Fruit fly (Drosophila melanogaster): Measurements from ENCODE around the gene CTCF.

Gene CTCF

DNA sequence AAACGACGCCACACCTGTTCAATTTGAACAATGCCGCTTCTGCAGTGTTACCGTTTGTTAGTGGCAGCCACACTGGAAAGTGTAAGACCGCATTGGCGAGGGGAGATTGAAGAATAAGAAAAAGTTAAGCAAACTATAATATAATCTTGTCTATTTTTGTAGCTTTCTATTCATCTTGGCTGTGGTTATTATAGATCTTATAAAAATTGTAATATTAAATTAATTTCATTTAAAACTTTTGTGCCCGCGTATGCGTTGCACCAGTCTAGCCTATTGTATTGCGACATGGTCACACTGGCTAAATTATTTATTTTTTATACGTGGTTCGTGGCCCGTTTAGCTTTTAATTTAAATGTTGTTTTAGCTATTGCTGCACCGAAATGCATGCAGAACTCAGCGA, 33.2 kb downstream of the CTCF start, which contains the start of the genes RhoGEF4 and Rint1 (continued):
- TF ChIP-seq CG3919 (GFP tag; optimal IDR thresholded peaks at IDR 0.05) = peak; percentile 40
- peak; percentile 52; the same call in 2 of the 3 replicates for TF ChIP-seq eg (GFP tag; IDR thresholded peaks at IDR 0.05)
- no peak for TF ChIP-seq Eip75B (GFP tag; optimal IDR thresholded peaks at IDR 0.05)

DNA sequence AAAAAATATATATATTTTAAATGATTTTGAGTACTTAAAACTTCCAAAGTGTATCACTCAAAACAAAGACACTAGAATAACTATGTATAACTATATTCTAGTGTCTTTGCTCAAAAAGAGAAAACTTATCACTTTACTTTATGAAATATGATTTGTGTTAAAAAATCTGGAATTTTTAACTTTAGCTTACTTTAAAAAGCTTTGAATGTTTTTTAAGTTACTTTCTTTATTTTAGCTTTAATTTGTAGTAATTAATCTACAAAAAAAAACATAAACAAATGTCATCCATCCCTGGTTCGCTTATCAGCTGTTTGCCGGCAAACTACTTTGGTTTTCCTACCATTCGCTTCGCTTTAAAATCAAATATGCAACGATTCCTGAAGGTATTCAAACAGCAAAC, 36.7 kb downstream of the CTCF start, which contains the start of gene CG8607:
Gene CG8607 (plus strand): TSS at position 301 of the 400 bp plus-strand sequence.
- no peak for TF ChIP-seq Gug (GFP tag; IDR thresholded peaks at IDR 0.05)
- no peak for TF ChIP-seq CG10669 (GFP tag; optimal IDR thresholded peaks at IDR 0.05)
- TF ChIP-seq Ets96B (tag; optimal IDR thresholded peaks at IDR 0.05) = no peak
- no peak for TF ChIP-seq CG15336 (GFP tag; IDR thresholded peaks at IDR 0.05)
- TF ChIP-seq Sox15 (GFP tag; optimal IDR thresholded peaks at IDR 0.05) = no peak
- no peak for TF ChIP-seq Hr4 (GFP tag; optimal IDR thresholded peaks at IDR 0.05)
- TF ChIP-seq topi (GFP tag; optimal IDR thresholded peaks at IDR 0.05) = no peak
- TF ChIP-seq Hr39 (GFP tag; optimal IDR thresholded peaks at IDR 0.05) = no peak
- TF ChIP-seq CG8632 (GFP tag; optimal IDR thresholded peaks at IDR 0.05) = no peak
- TF ChIP-seq Eip93F (GFP tag; optimal IDR thresholded peaks at IDR 0.05) = no peak
- TF ChIP-seq Smox (GFP tag; optimal IDR thresholded peaks at IDR 0.05) = no peak
- TF ChIP-seq CG34406 (GFP tag; optimal IDR thresholded peaks at IDR 0.05) = no peak
- TF ChIP-seq CG6854 (GFP tag; optimal IDR thresholded peaks at IDR 0.05) = no peak
- TF ChIP-seq CG1621 (tag; optimal IDR thresholded peaks at IDR 0.05) = no peak

DNA sequence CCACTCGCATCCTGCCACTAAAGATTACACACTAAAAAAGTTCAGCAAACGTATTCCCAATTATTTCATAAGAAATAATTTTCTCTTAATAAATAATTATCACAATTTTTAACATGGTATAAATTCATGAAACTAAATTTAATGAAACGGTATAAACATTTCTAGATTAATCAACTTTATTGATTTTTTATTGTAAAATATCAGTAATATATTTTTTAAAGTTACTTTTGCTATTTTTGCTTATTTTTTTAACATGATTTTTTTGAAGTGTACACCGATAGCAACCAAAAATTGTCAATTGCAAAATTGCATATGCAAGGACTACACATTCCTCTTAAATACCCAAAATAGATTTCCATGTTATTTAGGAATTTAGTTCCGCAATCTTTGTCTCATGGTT, 42.4 kb downstream of the CTCF start:
- TF ChIP-seq cyc (GFP tag; optimal IDR thresholded peaks at IDR 0.05) (no peak), CG9139 (GFP tag; optimal IDR thresholded peaks at IDR 0.05) (no peak), CG11762 (GFP tag; optimal IDR thresholded peaks at IDR 0.05; ENCODE audit: insufficient read depth) (no peak), CG4318 (GFP tag; optimal IDR thresholded peaks at IDR 0.05) (no peak), CG10669 (GFP tag; optimal IDR thresholded peaks at IDR 0.05) (no peak), Gug (GFP tag; IDR thresholded peaks at IDR 0.05) (no peak), vri (GFP tag; optimal IDR thresholded peaks at IDR 0.05) (no peak), spab (GFP tag; optimal IDR thresholded peaks at IDR 0.05) (no peak), topi (GFP tag; optimal IDR thresholded peaks at IDR 0.05) (no peak), Sox14 (GFP tag; optimal IDR thresholded peaks at IDR 0.05) (no peak), CG6276 (GFP tag; optimal IDR thresholded peaks at IDR 0.05) (no peak), Ets21C (GFP tag; optimal IDR thresholded peaks at IDR 0.05) (no peak), CG8632 (GFP tag; optimal IDR thresholded peaks at IDR 0.05) (no peak), Sox102F (GFP tag; optimal IDR thresholded peaks at IDR 0.05) (no peak), CG6163 (GFP tag; IDR thresholded peaks at IDR 0.05) (no peak), acj6 (GFP tag; optimal IDR thresholded peaks at IDR 0.05) (no peak), fd59A (GFP tag; optimal IDR thresholded peaks at IDR 0.05) (no peak), Eip93F (GFP tag; optimal IDR thresholded peaks at IDR 0.05) (no peak), Hr4 (GFP tag; optimal IDR thresholded peaks at IDR 0.05) (no peak), Blimp-1 (GFP tag; optimal IDR thresholded peaks at IDR 0.05) (no peak)

DNA sequence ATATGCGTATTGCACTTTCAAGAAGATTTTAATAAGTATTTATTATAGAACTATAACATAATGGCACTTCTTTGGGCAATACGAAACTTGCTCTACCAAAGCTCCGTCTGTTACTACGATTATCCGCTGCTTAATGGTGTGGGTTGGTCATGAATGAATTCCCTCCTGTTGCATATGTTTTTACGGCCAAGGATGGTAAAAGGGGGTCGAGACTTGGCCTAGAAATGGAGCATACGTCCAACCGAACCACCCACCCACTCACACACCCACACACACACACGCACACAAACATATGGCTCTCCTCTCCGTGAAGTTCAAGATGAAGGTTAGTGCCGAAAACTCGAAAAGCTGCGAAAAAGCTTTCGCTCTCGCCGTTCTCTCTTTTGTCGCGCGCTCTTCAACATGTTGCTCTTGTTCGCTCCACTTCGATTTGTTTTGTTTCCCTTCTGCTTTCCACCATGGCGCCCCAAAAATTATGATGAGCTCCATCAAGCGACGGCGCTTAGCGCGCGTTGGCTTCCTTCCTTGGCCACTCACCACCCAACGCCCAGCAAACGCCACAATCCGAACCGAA, 42.9 kb downstream of the CTCF start:
- TF ChIP-seq Hr38 (GFP tag; optimal IDR thresholded peaks at IDR 0.05) = no peak
- no peak for TF ChIP-seq CG6808 (GFP tag; optimal IDR thresholded peaks at IDR 0.05)
- no peak for TF ChIP-seq CG6163 (GFP tag; IDR thresholded peaks at IDR 0.05)
- TF ChIP-seq CG15336 (GFP tag; IDR thresholded peaks at IDR 0.05) = no peak
- TF ChIP-seq Ets96B (tag; optimal IDR thresholded peaks at IDR 0.05) = no peak
- no peak for TF ChIP-seq fkh (GFP tag; optimal IDR thresholded peaks at IDR 0.05)
- TF ChIP-seq eg (GFP tag; IDR thresholded peaks at IDR 0.05) = no peak
- no peak for TF ChIP-seq svp (GFP tag)
